Fruit fly (Drosophila melanogaster) whole organism, embryonic: ENCODE results near the gene CG6023.

Experiments
- Ada2b ChIP-seq: fragments of 200-800 bp; sonication (Bioruptor generic); IDR thresholded peaks from 2 replicates; pipeline ENCODE4 v1.3.6; 2022; ENCODE audit warnings: missing biosample characterization, missing genetic modification characterization
- Atf6 ChIP-seq: fragments of 200-800 bp; sonication (Bioruptor generic); IDR thresholded peaks from 2 replicates; pipeline ENCODE4 v1.3.6; 2022; ENCODE audit warnings: missing biosample characterization, missing genetic modification characterization
- B-H2 ChIP-seq: fragments of 200-800 bp; sonication (Bioruptor generic); optimal IDR thresholded peaks from 2 replicates; lab custom pipeline; 2018; ENCODE audit warnings: missing biosample characterization, mild to moderate bottlenecking, missing genetic modification characterization
- CG10274 ChIP-seq: fragments of 200-800 bp; sonication (Bioruptor generic); optimal IDR thresholded peaks from 3 replicates; lab custom pipeline; 2017; ENCODE audit warnings: missing biosample characterization, mild to moderate bottlenecking, missing genetic modification characterization
- CG10321 ChIP-seq: fragments of 200-800 bp; sonication (Bioruptor generic); IDR thresholded peaks from 2 replicates; pipeline ENCODE4 v1.3.6; 2022; ENCODE audit warnings: missing biosample characterization, missing genetic modification characterization
- CG10462 ChIP-seq: fragments of 200-800 bp; sonication (Bioruptor generic); optimal IDR thresholded peaks from 2 replicates; lab custom pipeline; 2016; ENCODE audit warnings: missing biosample characterization, missing genetic modification characterization
- CG10543 ChIP-seq: fragments of 200-800 bp; sonication (Bioruptor generic); optimal IDR thresholded peaks from 3 replicates; lab custom pipeline; 2017; ENCODE audit warnings: missing biosample characterization, mild to moderate bottlenecking, missing genetic modification characterization, moderate library complexity
- CG11456 ChIP-seq: fragments of 200-800 bp; sonication (Bioruptor generic); IDR thresholded peaks from 3 replicates; pipeline ENCODE4 v1.3.6; 2022; ENCODE audit warnings: missing biosample characterization, missing genetic modification characterization
- CG12659 ChIP-seq: fragments of 200-800 bp; sonication (Bioruptor generic); optimal IDR thresholded peaks from 3 replicates; lab custom pipeline; 2017; ENCODE audit warnings: mild to moderate bottlenecking, missing biosample characterization, missing genetic modification reagents, missing genetic modification characterization
- CG12942 ChIP-seq: fragments of 200-800 bp; sonication (Bioruptor generic); optimal IDR thresholded peaks from 3 replicates; lab custom pipeline; 2016; ENCODE audit warnings: missing biosample characterization, missing genetic modification characterization
- CG1529 ChIP-seq: fragments of 200-800 bp; sonication (Bioruptor generic); optimal IDR thresholded peaks from 3 replicates; lab custom pipeline; 2018; ENCODE audit warnings: missing biosample characterization, missing genetic modification characterization
- CG15601 ChIP-seq: fragments of 200-800 bp; sonication (Bioruptor generic); optimal IDR thresholded peaks from 3 replicates; lab custom pipeline; 2019; ENCODE audit warnings: missing biosample characterization, mild to moderate bottlenecking, missing genetic modification characterization, moderate library complexity
- CG1647 ChIP-seq: fragments of 200-800 bp; sonication (Bioruptor generic); optimal IDR thresholded peaks from 3 replicates; lab custom pipeline; 2016; ENCODE audit warnings: missing biosample characterization, missing genetic modification characterization
- CG17359 ChIP-seq: fragments of 200-800 bp; sonication (Bioruptor generic); optimal IDR thresholded peaks from 3 replicates; lab custom pipeline; 2018; ENCODE audit warnings: missing biosample characterization, mild to moderate bottlenecking, missing genetic modification characterization, moderate library complexity
- CG18262 ChIP-seq: fragments of 200-800 bp; optimal IDR thresholded peaks from 3 replicates; lab custom pipeline; 2019; ENCODE audit warnings: missing biosample characterization, mild to moderate bottlenecking, missing genetic modification characterization, moderate library complexity
- CG18764 ChIP-seq: fragments of 200-800 bp; sonication (Bioruptor generic); optimal IDR thresholded peaks from 3 replicates; lab custom pipeline; 2016; ENCODE audit warnings: missing biosample characterization, missing genetic modification characterization
- CG2875 ChIP-seq: fragments of 200-800 bp; sonication (Bioruptor generic); optimal IDR thresholded peaks from 2 replicates; lab custom pipeline; 2017; ENCODE audit warnings: missing biosample characterization, mild to moderate bottlenecking, missing genetic modification characterization, missing genetic modification reagents
- CG32772 ChIP-seq: fragments of 200-800 bp; sonication (Bioruptor generic); IDR thresholded peaks from 2 replicates; pipeline ENCODE4 v1.3.6; 2022; ENCODE audit warnings: missing biosample characterization, missing genetic modification characterization
- CG33557 ChIP-seq: fragments of 200-800 bp; sonication (Bioruptor generic); optimal IDR thresholded peaks from 2 replicates; lab custom pipeline; 2019; ENCODE audit warnings: missing biosample characterization, mild to moderate bottlenecking, missing genetic modification characterization, moderate library complexity
- CG43689 ChIP-seq: fragments of 200-800 bp; sonication (Bioruptor generic); IDR thresholded peaks from 2 replicates; pipeline ENCODE4 v1.3.6; 2022; ENCODE audit warnings: missing biosample characterization, missing genetic modification characterization
- CG6272 ChIP-seq: fragments of 200-800 bp; sonication (Bioruptor generic); IDR thresholded peaks from 2 replicates; pipeline ENCODE4 v1.3.6; 2022; ENCODE audit warnings: missing biosample characterization, missing genetic modification characterization
- CG6765 ChIP-seq: fragments of 200-800 bp; sonication (Bioruptor generic); optimal IDR thresholded peaks from 3 replicates; lab custom pipeline; 2017; ENCODE audit warnings: missing biosample characterization, mild to moderate bottlenecking, missing genetic modification characterization
- CG6791 ChIP-seq: fragments of 200-800 bp; sonication (Bioruptor generic); IDR thresholded peaks from 3 replicates; pipeline ENCODE4 v1.3.6; 2022; ENCODE audit warnings: missing biosample characterization, missing genetic modification characterization; ENCODE audit not compliant: partially characterized antibody
- ERR ChIP-seq: fragments of 200-800 bp; sonication (Bioruptor generic); optimal IDR thresholded peaks from 2 replicates; lab custom pipeline; 2016; ENCODE audit warnings: missing biosample characterization, missing genetic modification characterization
- Fer3 ChIP-seq: fragments of 200-800 bp; sonication (Bioruptor generic); optimal IDR thresholded peaks from 2 replicates; lab custom pipeline; 2018; ENCODE audit warnings: missing biosample characterization, mild to moderate bottlenecking, missing genetic modification characterization, moderate library complexity
- NfI ChIP-seq: fragments of 200-800 bp; sonication (Bioruptor generic); optimal IDR thresholded peaks from 3 replicates; lab custom pipeline; 2018; ENCODE audit warnings: missing biosample characterization, mild to moderate bottlenecking, missing genetic modification characterization, moderate library complexity
- PHDP ChIP-seq: fragments of 200-800 bp; sonication (Bioruptor generic); optimal IDR thresholded peaks from 3 replicates; lab custom pipeline; 2018; ENCODE audit warnings: missing biosample characterization, mild to moderate bottlenecking, missing genetic modification characterization, moderate library complexity
- Rx ChIP-seq: fragments of 200-800 bp; sonication (Bioruptor generic); IDR thresholded peaks from 2 replicates; pipeline ENCODE4 v1.3.6; 2022; ENCODE audit warnings: missing biosample characterization, missing genetic modification characterization
- TFAM ChIP-seq: fragments of 200-800 bp; sonication (Bioruptor generic); optimal IDR thresholded peaks from 2 replicates; lab custom pipeline; 2017; ENCODE audit warnings: missing biosample characterization, missing genetic modification characterization, inconsistent platforms
- abd-A ChIP-seq: fragments of 200-800 bp; sonication (Bioruptor generic); optimal IDR thresholded peaks from 3 replicates; lab custom pipeline; 2019; ENCODE audit warnings: missing biosample characterization, mild to moderate bottlenecking, missing genetic modification characterization, moderate library complexity
- amos ChIP-seq: fragments of 200-800 bp; sonication (Bioruptor generic); IDR thresholded peaks from 2 replicates; pipeline ENCODE4 v1.3.6; 2022; ENCODE audit warnings: missing biosample characterization, missing genetic modification characterization; ENCODE audit not compliant: partially characterized antibody
- bcd ChIP-seq: fragments of 200-800 bp; sonication (Bioruptor generic); optimal IDR thresholded peaks from 2 replicates; lab custom pipeline; 2017; ENCODE audit warnings: missing biosample characterization, mild to moderate bottlenecking, missing genetic modification characterization
- br ChIP-seq: fragments of >200 bp; optimal IDR thresholded peaks from 2 replicates; lab custom pipeline; 2017
- exex ChIP-seq: fragments of 200-800 bp; sonication (Bioruptor generic); optimal IDR thresholded peaks from 4 replicates; lab custom pipeline; 2018; ENCODE audit warnings: missing biosample characterization, mild to moderate bottlenecking, missing genetic modification characterization, moderate library complexity
- gcm2 ChIP-seq: fragments of 200-800 bp; sonication (Bioruptor generic); optimal IDR thresholded peaks from 2 replicates; lab custom pipeline; 2016; ENCODE audit warnings: missing biosample characterization, missing genetic modification characterization
- grn ChIP-seq: fragments of 200-800 bp; sonication (Bioruptor generic); optimal IDR thresholded peaks from 3 replicates; lab custom pipeline; 2017; ENCODE audit warnings: missing biosample characterization, missing genetic modification characterization
- insv ChIP-seq, 2 experiments: fragments of 200-800 bp; sonication (Bioruptor generic); optimal IDR thresholded peaks; 3 replicates each; lab custom pipeline; 2016 to 2018; ENCODE audit warnings: missing biosample characterization in 2 of 2, missing genetic modification characterization in 2 of 2
- kah ChIP-seq: fragments of 200-800 bp; sonication (Bioruptor generic); optimal IDR thresholded peaks from 2 replicates; lab custom pipeline; 2018; ENCODE audit warnings: missing biosample characterization, mild to moderate bottlenecking, missing genetic modification characterization
- klu ChIP-seq: fragments of 200-800 bp; sonication (Bioruptor generic); IDR thresholded peaks from 2 replicates; pipeline ENCODE4 v1.3.6; 2022; ENCODE audit warnings: missing biosample characterization, missing genetic modification characterization
- lmd ChIP-seq: fragments of 200-800 bp; sonication (Bioruptor generic); IDR thresholded peaks from 2 replicates; pipeline ENCODE4 v1.3.6; 2022; ENCODE audit warnings: missing biosample characterization, missing genetic modification characterization
- luna ChIP-seq: fragments of 200-800 bp; sonication (Bioruptor generic); optimal IDR thresholded peaks from 2 replicates; lab custom pipeline; 2016; ENCODE audit warnings: missing biosample characterization, missing genetic modification characterization
- mam ChIP-seq: fragments of 200-800 bp; sonication (Bioruptor generic); optimal IDR thresholded peaks from 3 replicates; lab custom pipeline; 2016; ENCODE audit warnings: missing biosample characterization, missing genetic modification characterization
- nerfin-1 ChIP-seq: fragments of 200-800 bp; sonication (Bioruptor generic); optimal IDR thresholded peaks from 3 replicates; lab custom pipeline; 2019; ENCODE audit warnings: missing biosample characterization, mild to moderate bottlenecking, missing genetic modification characterization, moderate library complexity
- pita ChIP-seq: fragments of 200-800 bp; sonication (Bioruptor generic); optimal IDR thresholded peaks from 2 replicates; lab custom pipeline; 2017; ENCODE audit warnings: missing biosample characterization, mild to moderate bottlenecking, missing genetic modification characterization
- sc ChIP-seq, 3 experiments: fragments of >200 bp in 2 of 3; fragments of 200-800 bp in 1 of 3; sonication (Bioruptor generic) in 1 of 3; optimal IDR thresholded peaks; 2 replicates in 2 of 3; 3 replicates in 1 of 3; lab custom pipeline; 2017; ENCODE audit warnings: mild to moderate bottlenecking in 1 of 3, missing biosample characterization in 1 of 3, missing genetic modification characterization in 1 of 3, missing genetic modification reagents in 1 of 3
- sqz ChIP-seq: fragments of 200-800 bp; sonication (Bioruptor generic); optimal IDR thresholded peaks from 3 replicates; lab custom pipeline; 2018; ENCODE audit warnings: missing biosample characterization, mild to moderate bottlenecking, missing genetic modification characterization
- unpg ChIP-seq: fragments of 200-800 bp; sonication (Bioruptor generic); optimal IDR thresholded peaks from 3 replicates; lab custom pipeline; 2018; ENCODE audit warnings: missing biosample characterization, mild to moderate bottlenecking, missing genetic modification characterization, moderate library complexity
- zfh2 ChIP-seq: fragments of 200-800 bp; sonication (Bioruptor generic); optimal IDR thresholded peaks from 2 replicates; lab custom pipeline; 2016; ENCODE audit warnings: missing biosample characterization, missing genetic modification characterization

Gene CG6023

DNA sequence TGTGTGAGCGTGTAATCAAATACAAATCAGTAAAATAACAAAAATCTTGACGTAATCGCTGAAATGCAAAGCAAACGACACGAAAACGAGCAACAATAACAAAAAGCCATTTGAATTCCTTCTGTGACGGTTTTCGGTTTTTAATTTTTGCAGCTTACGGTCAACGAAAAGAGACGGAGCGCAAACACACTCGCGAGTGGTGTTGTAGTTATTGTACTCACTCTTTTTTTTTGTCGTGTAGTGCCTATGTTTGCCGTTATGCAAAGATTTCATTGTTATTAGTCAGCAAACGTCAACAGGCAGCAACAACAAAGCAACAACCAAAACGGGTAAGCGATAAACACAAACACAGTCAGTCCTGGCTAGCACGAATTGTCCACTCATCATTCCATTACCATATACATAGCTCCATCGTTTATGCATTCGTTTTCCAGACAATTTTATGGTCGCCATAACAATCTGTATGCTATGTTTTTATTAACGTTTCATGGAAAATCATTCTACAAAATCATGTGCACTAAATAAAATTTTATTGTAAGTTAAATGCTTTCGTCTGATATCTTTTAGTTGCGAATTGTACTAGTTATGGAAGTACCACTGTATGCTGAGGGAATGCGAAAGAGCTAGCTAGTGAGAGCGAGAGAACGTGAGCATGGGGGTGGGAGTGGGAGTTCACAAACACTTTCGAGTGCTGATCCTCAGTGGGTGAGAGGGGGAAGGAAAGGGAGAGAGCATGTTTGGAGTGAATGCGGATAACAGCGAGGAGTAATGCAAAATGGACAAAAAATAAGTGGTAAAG, 46.1 kb upstream of the CG6023 start (continued):
- peak; percentile 90 for TF ChIP-seq CG10543 (GFP tag; lab: Kevin White, UChicago)
- peak; percentile 43 for TF ChIP-seq kah
- TF ChIP-seq CG6791 (GFP tag; lab: Robert Waterston, UW), result no peak
- 0 out of 2 replicates have a peak, but pooled peaks have one; percentile 33 for TF ChIP-seq Rx
- TF ChIP-seq Ada2b (GFP tag; lab: Robert Waterston, UW), result peak; percentile 70
- TF ChIP-seq mam (GFP tag; lab: Kevin White, UChicago), result peak; percentile 79
- peak; percentile 9 for TF ChIP-seq CG33557 (GFP tag; lab: Kevin White, UChicago)
- TF ChIP-seq insv (GFP tag; optimal IDR thresholded peaks at IDR 0.05; lab: Kevin White, UChicago), result peak in 1 of 2 experiments; percentile 37
- TF ChIP-seq zfh2 (GFP tag; lab: Kevin White, UChicago), result peak; percentile 86
- TF ChIP-seq luna (GFP tag; lab: Kevin White, UChicago), result peak; percentile 15
- peak; percentile 11 for TF ChIP-seq CG2875 (GFP tag; lab: Kevin White, UChicago)
- TF ChIP-seq sc (optimal IDR thresholded peaks at IDR 0.05; lab: Kevin White, UChicago), result no peak
- TF ChIP-seq sc (GFP tag; optimal IDR thresholded peaks at IDR 0.05; lab: Kevin White, UChicago), result peak; percentile 20
- TF ChIP-seq CG43689 (GFP tag; lab: Robert Waterston, UW), result peak; percentile 55
- peak; percentile 39; the same call in 1 of the 2 replicates for TF ChIP-seq CG6272 (GFP tag; lab: Robert Waterston, UW)
- peak; percentile 89 for TF ChIP-seq B-H2 (GFP tag; lab: Kevin White, UChicago)
- TF ChIP-seq exex (tag; lab: Kevin White, UChicago), result peak; percentile 44
- no peak for TF ChIP-seq CG18764 (GFP tag; lab: Kevin White, UChicago)
- TF ChIP-seq CG6765 (GFP tag; lab: Kevin White, UChicago), result peak; percentile 58
- TF ChIP-seq abd-A, result peak; percentile 28
- TF ChIP-seq lmd, result peak; percentile 91
- no peak for TF ChIP-seq CG10462 (GFP tag; lab: Kevin White, UChicago)
- TF ChIP-seq CG17359 (tag; lab: Kevin White, UChicago), result peak; percentile 77
- peak; percentile 50; the same call in 1 of the 2 replicates for TF ChIP-seq klu (GFP tag; lab: Robert Waterston, UW)
- peak; percentile 85 for TF ChIP-seq PHDP (tag; lab: Kevin White, UChicago)
- TF ChIP-seq sqz, result no peak
- TF ChIP-seq Atf6 (GFP tag; lab: Robert Waterston, UW), result peak; percentile 85
- TF ChIP-seq CG18262 (tag; lab: Kevin White, UChicago), result peak; percentile 62
- peak; percentile 62 for TF ChIP-seq CG1647 (GFP tag; lab: Kevin White, UChicago)
- TF ChIP-seq CG15601 (tag; lab: Kevin White, UChicago), result peak; percentile 43
- peak; percentile 61; the same call in 2 of the 3 replicates for TF ChIP-seq CG11456 (GFP tag; lab: Robert Waterston, UW)
- TF ChIP-seq TFAM (GFP tag; lab: Kevin White, UChicago), result no peak
- peak; percentile 63 for TF ChIP-seq bcd (GFP tag; lab: Kevin White, UChicago)
- no peak for TF ChIP-seq br (lab: Kevin White, UChicago)
- peak; percentile 73 for TF ChIP-seq nerfin-1 (tag; lab: Kevin White, UChicago)
- peak; percentile 56; the same call in 1 of the 2 replicates for TF ChIP-seq CG10321 (GFP tag; lab: Robert Waterston, UW)
- TF ChIP-seq amos (GFP tag; lab: Robert Waterston, UW), result no peak
- peak; percentile 28 for TF ChIP-seq CG1529
- TF ChIP-seq ERR (GFP tag; lab: Kevin White, UChicago), result no peak
- peak; percentile 86 for TF ChIP-seq Fer3 (tag; lab: Kevin White, UChicago)
- no peak for TF ChIP-seq gcm2 (GFP tag; lab: Kevin White, UChicago)
- no peak for TF ChIP-seq pita (GFP tag; lab: Kevin White, UChicago)
- peak; percentile 75 for TF ChIP-seq unpg
- TF ChIP-seq CG12942, result no peak
- TF ChIP-seq grn (GFP tag; lab: Kevin White, UChicago), result no peak
- TF ChIP-seq NfI (GFP tag; lab: Kevin White, UChicago), result peak; percentile 80
- peak; percentile 45 for TF ChIP-seq CG10274 (GFP tag; lab: Kevin White, UChicago)
- TF ChIP-seq CG12659 (GFP tag; lab: Kevin White, UChicago), result peak; percentile 55
- TF ChIP-seq CG32772, result peak; percentile 60; the same call in 1 of the 2 replicates
